Worm (Caenorhabditis elegans): ENCODE measurements around the gene lipl-5.

DNA sequence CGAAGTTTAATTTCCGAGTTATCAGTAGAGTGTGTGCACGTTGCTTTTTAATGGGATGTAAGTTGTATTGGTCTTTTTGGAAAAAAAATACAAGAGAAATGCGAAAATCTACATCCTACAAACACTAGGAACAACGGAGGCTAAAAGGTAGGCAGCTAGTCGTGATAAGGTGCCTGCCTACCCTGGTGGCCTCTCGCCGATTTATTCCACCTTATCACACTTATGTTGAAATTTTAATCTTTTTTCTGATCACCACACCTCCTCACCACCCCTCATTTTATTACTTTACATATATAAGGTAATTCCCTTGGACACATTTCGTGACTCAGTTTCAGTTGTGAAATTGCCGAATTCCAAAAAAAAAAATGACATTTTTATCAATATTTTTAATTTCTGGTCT is 36.6 kb downstream of the lipl-5 start, which contains the start of gene dod-20:
- TF ChIP-seq elt-3 (tag; optimal IDR thresholded peaks at IDR 0.05) (no peak), nhr-77 (tag; optimal IDR thresholded peaks at IDR 0.05) (no peak), elt-1 (tag; optimal IDR thresholded peaks at IDR 0.05) (no peak), ZK546.5 (tag; optimal IDR thresholded peaks at IDR 0.05) (no peak), ama-1 (optimal IDR thresholded peaks at IDR 0.05) (no peak), zag-1 (tag; optimal IDR thresholded peaks at IDR 0.05) (no peak), lin-39 (tag; optimal IDR thresholded peaks at IDR 0.05) (no peak), ceh-16 (tag; optimal IDR thresholded peaks at IDR 0.05) (no peak), lin-13 (GFP tag; optimal IDR thresholded peaks at IDR 0.05) (no peak), peb-1 (tag; optimal IDR thresholded peaks at IDR 0.05) (no peak), nhr-10 (tag; optimal IDR thresholded peaks at IDR 0.05) (no peak), fos-1 (tag; optimal IDR thresholded peaks at IDR 0.05) (peak; percentile 17), nhr-12 (tag; optimal IDR thresholded peaks at IDR 0.05) (no peak)

Measured in whole organism, L2 larva.